Worm (Caenorhabditis elegans) whole organism, L3 larva: ENCODE data around the gene H37A05.4.

Experiments
- R02D3.7 ChIP-seq: fragments of 150-350 bp; optimal IDR thresholded peaks from 2 replicates; lab custom pipeline; 2014; ENCODE audit warnings: missing biosample characterization, missing genetic modification characterization
- ZK546.5 ChIP-seq: sonication (generic microtip); optimal IDR thresholded peaks from 2 replicates; lab custom pipeline; 2017; ENCODE audit warnings: missing biosample characterization, missing genetic modification characterization
- aly-2 ChIP-seq: fragments of 150-350 bp; optimal IDR thresholded peaks from 2 replicates; lab custom pipeline; 2014; ENCODE audit warnings: missing biosample characterization, missing genetic modification characterization
- ama-1 ChIP-seq: fragments of 150-350 bp; optimal IDR thresholded peaks from 2 replicates; lab custom pipeline; 2018
- ceh-82 ChIP-seq: fragments of 150-350 bp; optimal IDR thresholded peaks from 2 replicates; lab custom pipeline; 2014; ENCODE audit warnings: missing biosample characterization, missing genetic modification characterization
- egl-27 ChIP-seq: sonication (generic microtip); optimal IDR thresholded peaks from 4 replicates; lab custom pipeline; 2017; ENCODE audit warnings: missing biosample characterization, missing genetic modification reagents, missing genetic modification characterization
- elt-1 ChIP-seq: fragments of 150-350 bp; optimal IDR thresholded peaks from 2 replicates; lab custom pipeline; 2014; ENCODE audit warnings: missing biosample characterization, missing genetic modification characterization
- elt-2 ChIP-seq: sonication (generic microtip); optimal IDR thresholded peaks from 2 replicates; lab custom pipeline; 2016; ENCODE audit warnings: missing genetic modification reagents, mild to moderate bottlenecking, missing genetic modification characterization, missing compliant biosample characterization
- elt-3 ChIP-seq, 3 experiments: fragments of 150-350 bp in 1 of 3; sonication (generic microtip) in 2 of 3; optimal IDR thresholded peaks; 2 replicates in 2 of 3; 4 replicates in 1 of 3; lab custom pipeline; 2014 to 2017; ENCODE audit warnings: missing biosample characterization in 3 of 3, missing genetic modification characterization in 3 of 3
- fkh-2 ChIP-seq: fragments of 150-350 bp; optimal IDR thresholded peaks from 2 replicates; lab custom pipeline; 2014; ENCODE audit warnings: missing biosample characterization, missing genetic modification reagents, missing genetic modification characterization
- fos-1 ChIP-seq: fragments of 150-350 bp; optimal IDR thresholded peaks from 2 replicates; lab custom pipeline; 2014; ENCODE audit warnings: missing biosample characterization, missing genetic modification characterization
- hmg-11 ChIP-seq: sonication (generic microtip); optimal IDR thresholded peaks from 2 replicates; lab custom pipeline; 2016; ENCODE audit warnings: missing genetic modification characterization, missing compliant biosample characterization
- jun-1 ChIP-seq: fragments of 150-350 bp; optimal IDR thresholded peaks from 2 replicates; lab custom pipeline; 2014; ENCODE audit warnings: missing biosample characterization, missing genetic modification reagents, missing genetic modification characterization
- lin-15B ChIP-seq: fragments of 150-350 bp; optimal IDR thresholded peaks from 2 replicates; lab custom pipeline; 2014; ENCODE audit warnings: missing biosample characterization, missing genetic modification characterization
- lin-39 ChIP-seq: fragments of 150-350 bp; optimal IDR thresholded peaks from 2 replicates; lab custom pipeline; 2018; ENCODE audit warnings: missing biosample characterization, missing genetic modification reagents, missing genetic modification characterization
- mdl-1 ChIP-seq: fragments of 150-350 bp; optimal IDR thresholded peaks from 2 replicates; lab custom pipeline; 2014; ENCODE audit warnings: missing biosample characterization, missing genetic modification characterization
- mml-1 ChIP-seq: fragments of 150-350 bp; sonication (generic microtip); optimal IDR thresholded peaks from 3 replicates; lab custom pipeline; 2014; ENCODE audit warnings: missing biosample characterization, missing genetic modification characterization
- nfya-1 ChIP-seq: sonication (generic microtip); optimal IDR thresholded peaks from 2 replicates; lab custom pipeline; 2017; ENCODE audit warnings: missing genetic modification characterization, mild to moderate bottlenecking, missing compliant biosample characterization, antibody characterized with exemption, moderate library complexity; ENCODE audit not compliant: insufficient read depth
- nhr-23 ChIP-seq: fragments of 150-350 bp; optimal IDR thresholded peaks from 2 replicates; lab custom pipeline; 2014; ENCODE audit warnings: missing biosample characterization, missing genetic modification reagents, missing genetic modification characterization
- nhr-25 ChIP-seq: sonication (generic microtip); optimal IDR thresholded peaks from 2 replicates; lab custom pipeline; 2017; ENCODE audit warnings: missing biosample characterization, missing genetic modification characterization
- nhr-28 ChIP-seq: fragments of 150-350 bp; optimal IDR thresholded peaks from 2 replicates; lab custom pipeline; 2014; ENCODE audit warnings: missing biosample characterization, missing genetic modification characterization
- nhr-76 ChIP-seq: fragments of 150-350 bp; sonication (generic microtip); optimal IDR thresholded peaks from 5 replicates; lab custom pipeline; 2014; ENCODE audit warnings: missing biosample characterization, missing genetic modification characterization
- nhr-77 ChIP-seq: fragments of 150-350 bp; optimal IDR thresholded peaks from 2 replicates; lab custom pipeline; 2014; ENCODE audit warnings: missing biosample characterization, missing genetic modification characterization
- pqm-1 ChIP-seq: fragments of 150-350 bp; optimal IDR thresholded peaks from 2 replicates; lab custom pipeline; 2017; ENCODE audit warnings: missing biosample characterization, missing genetic modification characterization, inconsistent platforms
- sea-2 ChIP-seq: fragments of 150-350 bp; sonication (generic microtip); optimal IDR thresholded peaks from 4 replicates; lab custom pipeline; 2014; ENCODE audit warnings: missing biosample characterization, missing genetic modification reagents, missing genetic modification characterization
- skn-1 ChIP-seq: fragments of 150-350 bp; optimal IDR thresholded peaks from 2 replicates; lab custom pipeline; 2014; ENCODE audit warnings: missing biosample characterization, missing genetic modification characterization
- tbx-2 ChIP-seq: sonication (generic microtip); optimal IDR thresholded peaks from 2 replicates; lab custom pipeline; 2016; ENCODE audit warnings: mild to moderate bottlenecking, missing genetic modification characterization, missing compliant biosample characterization
- unc-39 ChIP-seq: sonication (generic microtip); optimal IDR thresholded peaks from 4 replicates; lab custom pipeline; 2017; ENCODE audit warnings: missing biosample characterization, missing genetic modification characterization
- unc-62 ChIP-seq: fragments of 150-350 bp; sonication (generic microtip); optimal IDR thresholded peaks from 4 replicates; lab custom pipeline; 2014; ENCODE audit warnings: missing biosample characterization, missing genetic modification reagents, missing genetic modification characterization
- zag-1 ChIP-seq: fragments of 150-350 bp; optimal IDR thresholded peaks from 2 replicates; lab custom pipeline; 2014; ENCODE audit warnings: missing biosample characterization, missing genetic modification characterization
- ztf-11 ChIP-seq: fragments of 150-350 bp; optimal IDR thresholded peaks from 2 replicates; lab custom pipeline; 2014; ENCODE audit warnings: missing biosample characterization, missing genetic modification characterization
- ztf-4 ChIP-seq: fragments of 150-350 bp; optimal IDR thresholded peaks from 2 replicates; lab custom pipeline; 2014; ENCODE audit warnings: missing biosample characterization, missing genetic modification characterization

The H37A05.4 gene

ce11 chrV:13671911-13672639 is 22.5 kb upstream of the H37A05.4 start, which contains the start of the genes mip-2 and F58G11.4:
Gene mip-2 (minus strand): TSS chrV:13671958.
Gene F58G11.4 (plus strand): TSS chrV:13672589.
- no peak for TF ChIP-seq aly-2 (tag; lab: Kevin White, UChicago)

- no peak for TF ChIP-seq sea-2 (GFP tag; lab: Kevin White, UChicago)
- no peak for TF ChIP-seq nhr-77
- no peak for TF ChIP-seq fkh-2
- TF ChIP-seq skn-1 (tag; lab: Kevin White, UChicago) = no peak
Measured at ce11 chrV:13669170-13669569, 19.6 kb upstream of the H37A05.4 start.

- TF ChIP-seq jun-1 (tag; lab: Kevin White, UChicago) = no peak
- no peak for TF ChIP-seq ztf-11 (tag; lab: Kevin White, UChicago)
- no peak for TF ChIP-seq nhr-28 (tag; lab: Kevin White, UChicago)
- TF ChIP-seq unc-39 (tag; lab: Kevin White, UChicago) = no peak
- TF ChIP-seq R02D3.7 (tag; lab: Kevin White, UChicago) = no peak
- TF ChIP-seq elt-1 (tag; lab: Kevin White, UChicago) = no peak
- no peak for TF ChIP-seq elt-3 (tag; optimal IDR thresholded peaks at IDR 0.05; lab: Kevin White, UChicago)
- TF ChIP-seq mml-1 (tag; lab: Kevin White, UChicago) = no peak
- TF ChIP-seq nfya-1 (tag; lab: Kevin White, UChicago) = no peak
- no peak for TF ChIP-seq elt-2 (tag; lab: Kevin White, UChicago)
- no peak for TF ChIP-seq ceh-82 (tag; lab: Kevin White, UChicago)
Measured at ce11 chrV:13668337-13668736, 18.8 kb upstream of the H37A05.4 start.

DNA sequence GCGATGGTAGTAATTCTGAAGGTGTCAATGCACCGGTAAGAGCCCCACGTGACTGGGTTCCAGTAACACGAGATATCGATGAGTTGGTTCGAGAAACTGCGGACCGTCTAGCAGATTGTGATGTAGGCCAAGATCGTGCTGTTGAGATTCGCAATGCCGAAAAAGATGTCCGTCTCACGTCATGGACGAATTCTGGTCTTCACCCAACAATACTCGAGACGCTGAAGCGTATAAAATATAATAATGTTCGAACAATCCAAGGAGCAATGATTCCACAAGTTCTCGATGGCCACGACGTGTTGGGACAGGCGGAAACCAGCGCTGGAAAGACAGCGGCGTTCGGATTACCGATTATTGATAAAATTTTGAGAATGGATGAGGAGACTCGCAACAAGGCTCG is 16.9 kb upstream of the H37A05.4 start:
- no peak for TF ChIP-seq tbx-2
- TF ChIP-seq mdl-1 (tag; lab: Kevin White, UChicago) = no peak
- no peak for TF ChIP-seq fos-1 (tag; lab: Kevin White, UChicago)
- no peak for TF ChIP-seq hmg-11 (tag; lab: Kevin White, UChicago)
- no peak for TF ChIP-seq nhr-25
- no peak for TF ChIP-seq pqm-1 (tag; lab: Kevin White, UChicago)
- no peak for TF ChIP-seq ZK546.5 (tag; lab: Kevin White, UChicago)
- no peak for TF ChIP-seq fkh-2
- no peak for TF ChIP-seq zag-1
- no peak for TF ChIP-seq lin-39 (tag; lab: Kevin White, UChicago)
- no peak for TF ChIP-seq nhr-23 (tag; lab: Kevin White, UChicago)

DNA sequence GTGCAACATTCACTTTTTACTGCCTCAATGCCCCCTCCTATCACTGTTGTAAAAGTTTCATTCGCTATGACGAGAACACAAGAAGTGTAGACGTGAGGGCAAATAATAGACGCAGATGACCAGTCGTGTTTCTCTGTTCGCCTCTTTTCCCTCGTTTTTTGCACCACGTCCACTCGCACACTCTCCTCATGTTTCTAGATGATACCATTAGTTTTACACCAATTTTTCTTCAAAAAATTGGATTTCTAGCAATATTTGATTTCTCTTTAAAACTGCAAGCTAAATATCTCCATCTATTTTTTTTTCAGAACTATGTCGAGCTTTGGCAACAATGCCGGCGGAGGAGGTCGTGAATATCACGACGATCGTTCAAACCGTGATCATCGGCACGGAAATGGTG is 15.5 kb upstream of the H37A05.4 start, which contains the start of gene rde-12:
Gene rde-12 (plus strand): TSS at position 301 of the 400 bp plus-strand sequence.
- TF ChIP-seq unc-62 = no peak
- TF ChIP-seq skn-1 (tag; lab: Kevin White, UChicago) = no peak
- TF ChIP-seq egl-27 (tag; lab: Kevin White, UChicago) = no peak

DNA sequence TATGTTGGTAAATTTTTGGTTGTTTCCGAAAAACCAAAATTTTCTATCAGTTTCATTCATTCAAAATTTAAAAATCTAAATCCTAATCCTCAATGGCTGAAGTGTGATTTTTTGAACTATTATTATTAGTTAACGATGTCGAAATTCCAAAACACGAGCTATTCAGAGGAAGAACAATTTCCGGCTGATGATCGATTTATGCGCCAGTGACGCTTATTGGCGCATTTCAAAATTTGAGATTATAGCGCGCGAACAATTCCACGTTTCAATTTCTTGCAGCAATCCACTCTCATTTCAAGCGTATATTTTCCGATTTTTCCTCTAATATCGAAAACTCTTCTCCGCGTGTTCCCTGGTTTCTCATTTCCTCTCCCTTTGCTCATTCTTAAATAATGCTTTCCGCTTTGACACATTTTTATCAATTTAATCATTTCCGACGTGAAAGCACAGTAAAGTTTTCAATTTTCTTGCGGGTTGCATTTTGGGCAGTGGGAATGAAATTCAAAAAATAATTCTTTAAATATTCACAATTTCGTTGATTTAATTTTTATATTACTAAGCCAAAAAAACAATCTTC is 14.8 kb upstream of the H37A05.4 start:
- peak; percentile 55 for TF ChIP-seq lin-15B (tag; lab: Kevin White, UChicago)
- TF ChIP-seq nhr-23 (tag; lab: Kevin White, UChicago) = peak; percentile 9
- no peak for TF ChIP-seq ztf-4
- no peak for TF ChIP-seq jun-1 (tag; lab: Kevin White, UChicago)
- no peak for TF ChIP-seq nhr-76 (tag; lab: Kevin White, UChicago)
- TF ChIP-seq nfya-1 (tag; lab: Kevin White, UChicago) = peak; percentile 19
- peak; percentile 51 for TF ChIP-seq elt-2 (tag; lab: Kevin White, UChicago)
- peak; percentile 40 for TF ChIP-seq ama-1 (lab: Kevin White, UChicago)
